Fruit fly (Drosophila melanogaster) whole organism, embryonic: ENCODE measurements around the gene kraken.

ENCODE experiments used
- Atf-2 ChIP-seq: fragments of 200-800 bp; sonication (Bioruptor generic); optimal IDR thresholded peaks from 2 replicates; lab custom pipeline; 2016; ENCODE audit warnings: missing biosample characterization, missing genetic modification characterization
- Blimp-1 ChIP-seq: fragments of 200-800 bp; sonication (Bioruptor generic); optimal IDR thresholded peaks from 3 replicates; lab custom pipeline; 2018; ENCODE audit warnings: missing biosample characterization, missing genetic modification characterization, mild to moderate bottlenecking, moderate library complexity, missing genetic modification reagents
- CG10366 ChIP-seq: fragments of 200-800 bp; sonication (Bioruptor generic); IDR thresholded peaks from 2 replicates; pipeline ENCODE4 v1.3.6; 2022; ENCODE audit warnings: missing biosample characterization, missing genetic modification characterization
- CG10431 ChIP-seq: fragments of 200-800 bp; sonication (Bioruptor generic); optimal IDR thresholded peaks from 3 replicates; lab custom pipeline; 2018; ENCODE audit warnings: missing biosample characterization, mild to moderate bottlenecking, missing genetic modification characterization
- CG12659 ChIP-seq: fragments of 200-800 bp; sonication (Bioruptor generic); optimal IDR thresholded peaks from 3 replicates; lab custom pipeline; 2017; ENCODE audit warnings: mild to moderate bottlenecking, missing biosample characterization, missing genetic modification reagents, missing genetic modification characterization
- CG14441 ChIP-seq: fragments of 200-800 bp; sonication (Bioruptor generic); IDR thresholded peaks from 2 replicates; pipeline ENCODE4 v1.3.6; 2022; ENCODE audit warnings: missing biosample characterization, missing genetic modification characterization
- CG15696 ChIP-seq: fragments of 200-800 bp; sonication (Bioruptor generic); optimal IDR thresholded peaks from 2 replicates; lab custom pipeline; 2019; ENCODE audit warnings: missing biosample characterization, mild to moderate bottlenecking, missing genetic modification characterization, moderate library complexity
- CG1647 ChIP-seq: fragments of 200-800 bp; sonication (Bioruptor generic); optimal IDR thresholded peaks from 3 replicates; lab custom pipeline; 2016; ENCODE audit warnings: missing biosample characterization, missing genetic modification characterization
- CG2199 ChIP-seq: fragments of 200-800 bp; sonication (Bioruptor generic); IDR thresholded peaks from 3 replicates; pipeline ENCODE4 v1.3.6; 2022; ENCODE audit warnings: missing biosample characterization, missing genetic modification characterization
- CG31388 ChIP-seq: fragments of 200-800 bp; sonication (Bioruptor generic); optimal IDR thresholded peaks from 2 replicates; lab custom pipeline; 2016; ENCODE audit warnings: missing biosample characterization, missing genetic modification characterization
- CG3163 ChIP-seq: fragments of 200-800 bp; sonication (Bioruptor generic); optimal IDR thresholded peaks from 3 replicates; lab custom pipeline; 2016; ENCODE audit warnings: missing biosample characterization, missing genetic modification characterization
- CG4854 ChIP-seq: fragments of 200-800 bp; sonication (Bioruptor generic); optimal IDR thresholded peaks from 2 replicates; lab custom pipeline; 2016; ENCODE audit warnings: missing biosample characterization, missing genetic modification characterization, inconsistent platforms
- CG6765 ChIP-seq: fragments of 200-800 bp; sonication (Bioruptor generic); optimal IDR thresholded peaks from 3 replicates; lab custom pipeline; 2017; ENCODE audit warnings: missing biosample characterization, mild to moderate bottlenecking, missing genetic modification characterization
- CG6791 ChIP-seq: fragments of 200-800 bp; sonication (Bioruptor generic); IDR thresholded peaks from 3 replicates; pipeline ENCODE4 v1.3.6; 2022; ENCODE audit warnings: missing biosample characterization, missing genetic modification characterization; ENCODE audit not compliant: partially characterized antibody
- CG6854 ChIP-seq: fragments of 200-800 bp; sonication (Bioruptor generic); optimal IDR thresholded peaks from 3 replicates; lab custom pipeline; 2017; ENCODE audit warnings: missing biosample characterization, mild to moderate bottlenecking, missing genetic modification characterization
- CG7928 ChIP-seq: fragments of 200-800 bp; sonication (Bioruptor generic); optimal IDR thresholded peaks from 2 replicates; lab custom pipeline; 2017; ENCODE audit warnings: missing biosample characterization, mild to moderate bottlenecking, missing genetic modification characterization
- CG8359 ChIP-seq: fragments of 200-800 bp; sonication (Bioruptor generic); optimal IDR thresholded peaks from 2 replicates; lab custom pipeline; 2017; ENCODE audit warnings: missing biosample characterization, mild to moderate bottlenecking, missing genetic modification characterization, borderline replicate concordance
- Doc2 ChIP-seq: fragments of 200-800 bp; sonication (Bioruptor generic); IDR thresholded peaks from 2 replicates; pipeline ENCODE4 v1.3.6; 2022; ENCODE audit warnings: missing biosample characterization, missing genetic modification characterization
- Dp ChIP-seq: fragments of 200-800 bp; sonication (Bioruptor generic); optimal IDR thresholded peaks from 2 replicates; lab custom pipeline; 2018; ENCODE audit warnings: missing biosample characterization, mild to moderate bottlenecking, missing genetic modification characterization, moderate library complexity
- Gug ChIP-seq: fragments of 200-800 bp; sonication (Bioruptor generic); IDR thresholded peaks from 4 replicates; pipeline ENCODE4 v1.3.6; 2022; ENCODE audit warnings: missing biosample characterization, missing genetic modification characterization
- HLH54F ChIP-seq: fragments of 200-800 bp; sonication (Bioruptor generic); optimal IDR thresholded peaks from 3 replicates; lab custom pipeline; 2016; ENCODE audit warnings: missing biosample characterization, missing genetic modification characterization
- HmgZ ChIP-seq: fragments of 200-800 bp; sonication (Bioruptor generic); optimal IDR thresholded peaks from 2 replicates; lab custom pipeline; 2018; ENCODE audit warnings: missing biosample characterization, mild to moderate bottlenecking, missing genetic modification characterization
- Hmx ChIP-seq: fragments of 200-800 bp; sonication (Bioruptor generic); optimal IDR thresholded peaks from 2 replicates; lab custom pipeline; 2016; ENCODE audit warnings: missing biosample characterization, missing genetic modification characterization
- NC2α ChIP-seq: fragments of 200-800 bp; sonication (Bioruptor generic); optimal IDR thresholded peaks from 2 replicates; lab custom pipeline; 2016; ENCODE audit warnings: missing biosample characterization, missing genetic modification characterization
- Nf-YC ChIP-seq: fragments of 200-800 bp; optimal IDR thresholded peaks from 3 replicates; lab custom pipeline; 2019; ENCODE audit warnings: missing biosample characterization, mild to moderate bottlenecking, missing genetic modification characterization, moderate library complexity
- Oli ChIP-seq: fragments of 200-800 bp; sonication (Bioruptor generic); optimal IDR thresholded peaks from 2 replicates; lab custom pipeline; 2018; ENCODE audit warnings: missing biosample characterization, mild to moderate bottlenecking, missing genetic modification characterization, moderate library complexity
- Opbp ChIP-seq: fragments of 200-800 bp; sonication (Bioruptor generic); IDR thresholded peaks from 3 replicates; pipeline ENCODE4 v1.3.6; 2022; ENCODE audit warnings: missing biosample characterization, missing genetic modification characterization; ENCODE audit not compliant: partially characterized antibody
- Side ChIP-seq: fragments of 200-800 bp; sonication (Bioruptor generic); optimal IDR thresholded peaks from 2 replicates; lab custom pipeline; 2016; ENCODE audit warnings: missing biosample characterization, missing genetic modification characterization
- Sox102F ChIP-seq: fragments of 200-800 bp; sonication (Bioruptor generic); optimal IDR thresholded peaks from 2 replicates; lab custom pipeline; 2018; ENCODE audit warnings: missing biosample characterization, mild to moderate bottlenecking, missing genetic modification characterization, moderate library complexity
- Trl ChIP-seq, 3 experiments: fragments of >200 bp in 2 of 3; fragments of 200-800 bp in 1 of 3; sonication (Bioruptor generic) in 1 of 3; optimal IDR thresholded peaks; 2 replicates in 1 of 3; 3 replicates in 2 of 3; lab custom pipeline; 2016 to 2017; ENCODE audit warnings: missing biosample characterization in 1 of 3, missing genetic modification characterization in 1 of 3
- ase ChIP-seq: fragments of 200-800 bp; sonication (Bioruptor generic); IDR thresholded peaks from 3 replicates; pipeline ENCODE4 v1.3.6; 2022; ENCODE audit warnings: missing biosample characterization, missing genetic modification characterization
- bigmax ChIP-seq: fragments of 200-800 bp; sonication (Bioruptor generic); optimal IDR thresholded peaks from 2 replicates; lab custom pipeline; 2018; ENCODE audit warnings: missing biosample characterization, mild to moderate bottlenecking, missing genetic modification characterization
- btn ChIP-seq: fragments of 200-800 bp; sonication (Bioruptor generic); optimal IDR thresholded peaks from 2 replicates; lab custom pipeline; 2016; ENCODE audit warnings: missing biosample characterization, missing genetic modification characterization
- danr ChIP-seq: fragments of 200-800 bp; sonication (Bioruptor generic); IDR thresholded peaks from 2 replicates; pipeline ENCODE4 v1.3.6; 2022; ENCODE audit warnings: missing biosample characterization, missing genetic modification characterization
- dmrt11E ChIP-seq: fragments of 200-800 bp; sonication (Bioruptor generic); optimal IDR thresholded peaks from 3 replicates; lab custom pipeline; 2018; ENCODE audit warnings: missing biosample characterization, mild to moderate bottlenecking, missing genetic modification characterization, moderate library complexity
- dysf ChIP-seq: fragments of 200-800 bp; sonication (Bioruptor generic); IDR thresholded peaks from 3 replicates; pipeline ENCODE4 v1.3.6; 2022; ENCODE audit warnings: missing biosample characterization, missing genetic modification characterization
- emc ChIP-seq: fragments of 200-800 bp; sonication (Bioruptor generic); optimal IDR thresholded peaks from 2 replicates; lab custom pipeline; 2016; ENCODE audit warnings: missing biosample characterization, missing genetic modification characterization
- eve ChIP-seq, 2 experiments: fragments of >200 bp; optimal IDR thresholded peaks; 2 replicates each; lab custom pipeline; 2017; ENCODE audit warnings: missing biosample characterization in 2 of 2, missing genetic modification characterization in 2 of 2
- fd64A ChIP-seq: fragments of 200-800 bp; sonication (Bioruptor generic); optimal IDR thresholded peaks from 3 replicates; lab custom pipeline; 2018; ENCODE audit warnings: missing biosample characterization, mild to moderate bottlenecking, missing genetic modification characterization
- gce ChIP-seq: fragments of 200-800 bp; sonication (Bioruptor generic); IDR thresholded peaks from 3 replicates; pipeline ENCODE4 v1.3.6; 2022; ENCODE audit warnings: missing biosample characterization, missing genetic modification characterization
- hbn ChIP-seq: fragments of 200-800 bp; sonication (Bioruptor generic); IDR thresholded peaks from 2 replicates; pipeline ENCODE4 v1.3.6; 2022; ENCODE audit warnings: missing biosample characterization, missing genetic modification characterization; ENCODE audit not compliant: partially characterized antibody
- hth ChIP-seq: fragments of >200 bp; optimal IDR thresholded peaks from 2 replicates; lab custom pipeline; 2017; ENCODE audit warnings: inconsistent platforms
- jing ChIP-seq: fragments of 200-800 bp; sonication (Bioruptor generic); optimal IDR thresholded peaks from 2 replicates; lab custom pipeline; 2018; ENCODE audit warnings: missing biosample characterization, mild to moderate bottlenecking, missing genetic modification characterization
- nerfin-1 ChIP-seq: fragments of 200-800 bp; sonication (Bioruptor generic); optimal IDR thresholded peaks from 3 replicates; lab custom pipeline; 2019; ENCODE audit warnings: missing biosample characterization, mild to moderate bottlenecking, missing genetic modification characterization, moderate library complexity
- nom ChIP-seq: fragments of 200-800 bp; sonication (Bioruptor generic); optimal IDR thresholded peaks from 2 replicates; lab custom pipeline; 2017; ENCODE audit warnings: missing biosample characterization, missing genetic modification characterization, mild to moderate bottlenecking, moderate library complexity, missing genetic modification reagents
- pfk ChIP-seq: fragments of 200-800 bp; sonication (Bioruptor generic); optimal IDR thresholded peaks from 2 replicates; lab custom pipeline; 2018; ENCODE audit warnings: missing biosample characterization, mild to moderate bottlenecking, missing genetic modification characterization, moderate library complexity
- pho ChIP-seq: fragments of 200-800 bp; sonication (Bioruptor generic); optimal IDR thresholded peaks from 2 replicates; lab custom pipeline; 2016; ENCODE audit warnings: missing biosample characterization, missing genetic modification characterization
- pnt ChIP-seq: fragments of 200-800 bp; sonication (Bioruptor generic); optimal IDR thresholded peaks from 3 replicates; lab custom pipeline; 2016; ENCODE audit warnings: missing biosample characterization, missing genetic modification characterization
- slou ChIP-seq: fragments of 200-800 bp; sonication (Bioruptor generic); optimal IDR thresholded peaks from 3 replicates; lab custom pipeline; 2016; ENCODE audit warnings: missing biosample characterization, missing genetic modification characterization
- unpg ChIP-seq: fragments of 200-800 bp; sonication (Bioruptor generic); optimal IDR thresholded peaks from 3 replicates; lab custom pipeline; 2018; ENCODE audit warnings: missing biosample characterization, mild to moderate bottlenecking, missing genetic modification characterization, moderate library complexity

Gene kraken

DNA sequence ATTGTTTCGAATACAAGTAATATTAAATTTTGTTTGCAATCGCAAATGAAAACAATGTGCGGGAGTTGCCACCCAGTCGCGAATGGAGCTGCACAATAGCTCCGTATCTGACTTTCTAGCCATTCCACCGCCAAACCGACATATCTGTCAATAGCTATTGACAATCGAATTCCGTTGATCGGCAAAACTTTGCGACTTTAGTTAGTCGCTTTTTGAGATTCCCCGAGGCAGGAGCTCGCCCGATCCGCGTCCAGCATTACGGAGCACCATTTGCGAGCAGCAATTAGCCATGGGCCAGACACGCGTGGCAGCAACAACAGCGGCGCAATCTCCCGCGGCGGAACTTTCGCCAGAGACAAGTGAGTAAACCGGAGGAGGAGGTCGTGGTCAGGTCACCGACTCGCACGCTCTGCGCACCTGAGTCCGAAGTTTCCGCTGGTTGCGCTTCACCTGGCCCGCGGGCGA, at the start of gene kraken, which contains the start of gene CG4291:
kraken (plus strand) TSS at position 122 of the 465 bp plus-strand sequence.
CG4291 (minus strand) TSS at position 84 of the 465 bp plus-strand sequence.
- TF ChIP-seq CG14441 (GFP tag; lab: Robert Waterston, UW), result peak; percentile 57
- peak; percentile 41 for TF ChIP-seq nom (GFP tag; lab: Kevin White, UChicago)
- TF ChIP-seq Blimp-1 (GFP tag; lab: Kevin White, UChicago), result peak; percentile 33
- peak; percentile 56; the same call in 1 of the 3 replicates for TF ChIP-seq CG6791 (GFP tag; lab: Robert Waterston, UW)
- TF ChIP-seq CG2199 (GFP tag; lab: Robert Waterston, UW), result peak; percentile 57; the same call in 1 of the 3 replicates
- peak; percentile 33 for TF ChIP-seq Dp
- no peak for TF ChIP-seq danr (GFP tag; lab: Robert Waterston, UW)
- peak; percentile 59 for TF ChIP-seq CG3163
- TF ChIP-seq CG4854 (GFP tag; lab: Kevin White, UChicago), result no peak
- TF ChIP-seq nerfin-1 (tag; lab: Kevin White, UChicago), result peak; percentile 73
- no peak for TF ChIP-seq jing (GFP tag; lab: Kevin White, UChicago)
- no peak for TF ChIP-seq hth (lab: Kevin White, UChicago)
- no peak; the same call in 2 of the 3 replicates for TF ChIP-seq gce (GFP tag; lab: Robert Waterston, UW)
- peak; percentile 9 for TF ChIP-seq Side (GFP tag; lab: Kevin White, UChicago)
- TF ChIP-seq Gug (GFP tag; lab: Robert Waterston, UW), result peak; percentile 71; the same call in 2 of the 4 replicates
- no peak for TF ChIP-seq btn (GFP tag; lab: Kevin White, UChicago)
- TF ChIP-seq CG8359, result no peak
- TF ChIP-seq CG15696, result peak; percentile 47
- TF ChIP-seq CG6765, result peak; percentile 49
- peak; percentile 12; the same call in 1 of the 2 replicates for TF ChIP-seq hbn (GFP tag; lab: Robert Waterston, UW)
- TF ChIP-seq Oli (tag; lab: Kevin White, UChicago), result no peak
- peak; percentile 56; the same call in 1 of the 3 replicates for TF ChIP-seq ase (GFP tag; lab: Robert Waterston, UW)
- no peak for TF ChIP-seq CG10431 (GFP tag; lab: Kevin White, UChicago)
- TF ChIP-seq dysf (GFP tag; lab: Robert Waterston, UW), result peak; percentile 60; the same call in 2 of the 3 replicates
- TF ChIP-seq HmgZ (tag; lab: Kevin White, UChicago), result peak; percentile 83
- peak; percentile 73 for TF ChIP-seq CG12659
- TF ChIP-seq Sox102F (GFP tag; lab: Kevin White, UChicago), result peak; percentile 36
- peak; percentile 59 for TF ChIP-seq pho (GFP tag; lab: Kevin White, UChicago)
- TF ChIP-seq emc (GFP tag; lab: Kevin White, UChicago), result peak; percentile 26
- TF ChIP-seq Trl (optimal IDR thresholded peaks at IDR 0.05; lab: Kevin White, UChicago), result no peak
- peak; percentile 47 for TF ChIP-seq Trl (GFP tag; optimal IDR thresholded peaks at IDR 0.05; lab: Kevin White, UChicago)
- peak; percentile 46 for TF ChIP-seq CG10366 (GFP tag; lab: Robert Waterston, UW)
- no peak for TF ChIP-seq CG1647 (GFP tag; lab: Kevin White, UChicago)
- TF ChIP-seq Atf-2 (GFP tag; lab: Kevin White, UChicago), result no peak
- TF ChIP-seq Hmx, result no peak
- TF ChIP-seq fd64A, result no peak
- no peak for TF ChIP-seq eve (GFP tag; optimal IDR thresholded peaks at IDR 0.05; lab: Kevin White, UChicago)
- TF ChIP-seq pfk, result peak; percentile 25
- TF ChIP-seq slou, result no peak
- peak; percentile 58 for TF ChIP-seq HLH54F (GFP tag; lab: Kevin White, UChicago)
- TF ChIP-seq Nf-YC (tag; lab: Kevin White, UChicago), result peak; percentile 61
- TF ChIP-seq dmrt11E (tag; lab: Kevin White, UChicago), result peak; percentile 6
- peak; percentile 58 for TF ChIP-seq pnt (GFP tag; lab: Kevin White, UChicago)
- no peak for TF ChIP-seq Doc2 (GFP tag; lab: Robert Waterston, UW)
- TF ChIP-seq bigmax (GFP tag; lab: Kevin White, UChicago), result no peak
- TF ChIP-seq Opbp, result peak; percentile 70
- TF ChIP-seq CG7928 (GFP tag; lab: Kevin White, UChicago), result no peak
- no peak for TF ChIP-seq CG31388 (GFP tag; lab: Kevin White, UChicago)
- no peak for TF ChIP-seq NC2α
- no peak for TF ChIP-seq CG6854 (GFP tag; lab: Kevin White, UChicago)
- TF ChIP-seq unpg, result peak; percentile 44
